Worm (Caenorhabditis elegans) whole organism, L4/young adult: ENCODE data around the gene twk-10.
"Not testable (repeated sequence)": the region's sequence is repeated elsewhere in the genome, so short reads cannot be mapped to it uniquely, and the experiment has no call there.

Experiments used
- W03F9.2 ChIP-seq: fragments of 150-350 bp; optimal IDR thresholded peaks from 2 replicates; lab custom pipeline; 2014; ENCODE audit warnings: missing biosample characterization, missing genetic modification characterization
- dao-5 ChIP-seq: sonication (generic microtip); optimal IDR thresholded peaks from 2 replicates; lab custom pipeline; 2016; ENCODE audit warnings: missing genotype, missing genetic modification characterization, moderate library complexity, missing compliant biosample characterization
- him-1 ChIP-seq: sonication (generic microtip); optimal IDR thresholded peaks from 2 replicates; lab custom pipeline; 2016; ENCODE audit warnings: missing genotype, missing genetic modification reagents, missing genetic modification characterization, missing compliant biosample characterization

The twk-10 gene

DNA sequence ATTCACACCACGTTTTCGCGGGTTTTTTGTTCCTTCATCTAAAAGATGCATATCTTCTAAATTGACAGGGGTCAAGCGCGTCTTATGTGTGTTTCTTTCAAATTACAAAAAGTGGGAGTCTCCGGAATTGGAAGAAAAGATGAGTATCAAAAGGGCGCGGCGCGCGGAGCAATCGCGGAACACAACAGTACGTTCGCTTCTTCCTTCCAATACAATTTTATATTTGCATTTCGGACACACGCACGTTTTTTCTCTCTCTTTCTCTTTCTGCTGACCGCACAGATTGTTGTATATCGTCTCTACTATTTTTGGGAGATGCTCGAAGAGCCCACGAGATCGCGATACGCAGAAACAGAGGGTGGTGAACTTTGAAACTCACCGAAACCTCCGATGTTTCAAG, 3.8 kb upstream of the twk-10 start:
- TF ChIP-seq W03F9.2 (no peak), him-1 (tag; lab: Kevin White, UChicago) (no peak), dao-5 (no peak)

- TF ChIP-seq dao-5 (no peak), him-1 (tag; lab: Kevin White, UChicago) (no peak), W03F9.2 (no peak)
These were observed 3.0 kb upstream of the twk-10 start, which contains the start of gene K04A8.20 for ce11 chrV:6549148-6549547. Gene K04A8.20 (plus strand): TSS chrV:6549448.

DNA sequence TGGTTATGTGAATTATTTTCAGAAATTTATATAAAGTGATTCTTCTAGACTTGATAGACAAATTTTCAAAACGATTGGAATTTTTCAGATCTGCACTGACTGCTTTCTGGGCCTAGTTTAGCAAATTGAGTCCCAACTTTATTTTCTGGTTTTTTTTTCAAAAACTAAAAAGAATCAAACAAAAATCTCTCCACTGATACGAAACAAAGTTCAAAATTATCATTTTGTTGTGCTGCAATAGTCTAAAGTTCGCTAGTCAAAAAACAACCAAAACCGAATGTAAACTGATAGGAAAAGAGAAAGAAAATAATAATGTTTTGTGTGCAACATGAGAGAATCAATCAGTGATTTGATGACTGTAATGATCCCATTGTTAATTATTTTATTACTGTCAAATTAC, 2.3 kb upstream of the twk-10 start, which contains the start of gene lipl-4:
TSS of gene lipl-4 (plus strand) at position 301 of the 400 bp plus-strand sequence.
- TF ChIP-seq W03F9.2 (no peak), him-1 (tag; lab: Kevin White, UChicago) (no peak), dao-5 (no peak)

- no peak for TF ChIP-seq him-1 (tag; lab: Kevin White, UChicago)
- no peak for TF ChIP-seq W03F9.2
- no peak for TF ChIP-seq dao-5
These were observed 2.2 kb downstream of the twk-10 start, which contains the start of gene K04A8.19 for ce11 chrV:6554308-6554707. Gene K04A8.19 (minus strand): TSS chrV:6554408.

ce11 chrV:6557035-6557434, 4.9 kb downstream of the twk-10 start, which contains the start of gene spp-27:
Gene spp-27 (minus strand): TSS chrV:6557135.
- TF ChIP-seq dao-5 (no peak), W03F9.2 (no peak), him-1 (tag; lab: Kevin White, UChicago) (no peak)

- TF ChIP-seq dao-5: no peak
These were observed 6.0 kb downstream of the twk-10 start, which contains the start of gene spp-20 for ce11 chrV:6558103-6558502. Gene spp-20 (minus strand): TSS chrV:6558203.

- TF ChIP-seq dao-5: no peak
- no peak for TF ChIP-seq him-1 (tag; lab: Kevin White, UChicago)
- no peak for TF ChIP-seq W03F9.2
These were observed 7.0 kb downstream of the twk-10 start, which contains the start of gene spp-26 for ce11 chrV:6559105-6559504. Gene spp-26 (minus strand): TSS chrV:6559205.

DNA sequence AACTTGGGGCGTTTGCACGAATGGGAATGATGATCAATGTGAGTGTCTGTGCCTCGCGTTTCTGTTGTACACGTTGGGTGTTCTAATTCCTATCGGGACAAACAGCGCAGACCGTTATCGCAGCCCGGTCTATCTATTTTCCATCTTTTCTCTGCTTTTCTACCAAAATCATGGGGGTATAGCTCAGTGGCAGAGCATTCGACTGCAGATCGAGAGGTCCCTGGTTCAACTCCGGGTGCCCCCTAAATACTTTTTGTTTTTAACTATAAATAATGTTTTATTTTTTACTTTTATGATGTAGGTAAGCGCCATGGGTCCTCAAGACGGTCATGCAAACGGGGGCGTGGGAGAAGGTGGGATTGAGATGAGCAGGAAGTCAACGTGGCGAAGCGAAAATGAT, 7.4 kb downstream of the twk-10 start:
- no peak for TF ChIP-seq W03F9.2
- peak; percentile 21 for TF ChIP-seq dao-5

DNA sequence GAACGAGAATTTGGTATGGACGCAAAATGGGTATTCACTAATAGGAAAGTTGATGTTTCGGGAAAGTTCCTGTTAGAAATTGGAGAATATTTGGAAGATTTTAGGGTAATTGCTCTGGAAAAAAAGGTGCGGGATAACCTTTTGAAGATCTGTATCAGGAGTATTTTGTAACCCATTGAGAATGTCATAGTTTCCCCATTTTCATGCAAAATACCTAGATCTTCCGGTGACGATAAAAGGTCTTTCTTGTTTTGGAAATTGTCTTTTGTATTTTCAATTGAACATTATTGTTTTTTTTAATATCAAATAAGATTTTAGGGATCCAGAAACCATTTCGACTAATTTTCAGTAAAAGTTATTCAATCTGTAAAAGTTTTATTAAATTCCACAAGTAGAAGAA, 9.5 kb downstream of the twk-10 start, which contains the start of gene spp-19:
TSS of gene spp-19 (minus strand) at position 101 of the 400 bp plus-strand sequence.
- TF ChIP-seq him-1 (tag; lab: Kevin White, UChicago): no peak
- no peak for TF ChIP-seq dao-5
- TF ChIP-seq W03F9.2: no peak

- TF ChIP-seq him-1 (tag; lab: Kevin White, UChicago): no peak
- no peak for TF ChIP-seq dao-5
- TF ChIP-seq W03F9.2: no peak
These were observed 13.8 kb downstream of the twk-10 start, which contains the start of gene K04A8.1 for ce11 chrV:6565851-6566386. Gene K04A8.1 (plus strand): TSS chrV:6566336.

DNA sequence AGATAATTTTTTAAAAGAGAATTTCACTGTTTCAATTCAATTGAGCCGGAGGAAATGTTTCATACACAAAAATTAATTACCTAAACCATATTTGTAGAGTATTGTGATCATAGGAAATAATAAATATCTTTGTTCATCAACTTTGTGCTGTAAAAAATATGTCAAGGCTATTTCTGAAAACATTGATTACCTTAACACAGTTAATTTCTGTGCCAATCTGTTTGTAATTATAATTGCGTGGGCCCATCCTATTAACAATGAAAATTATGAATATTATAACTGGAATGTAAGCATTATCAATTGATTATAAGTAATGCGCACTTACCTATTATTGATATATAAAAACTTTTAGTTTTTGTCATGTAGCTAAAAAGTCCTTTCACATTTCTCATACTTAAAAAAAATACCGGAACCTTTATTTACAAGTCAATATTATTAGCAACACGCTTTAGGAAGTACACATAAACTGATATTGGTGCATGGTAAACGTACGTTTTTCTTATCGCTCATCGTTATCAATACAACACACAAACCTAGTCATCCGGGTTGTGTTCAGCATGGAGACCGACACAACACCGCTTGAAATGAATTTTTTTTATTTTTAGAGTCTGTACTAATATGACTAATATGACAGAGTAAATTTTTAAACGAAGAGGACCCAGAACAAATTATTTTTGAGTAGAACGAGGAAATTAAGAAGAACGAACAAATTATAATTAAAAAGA, 23.4 kb downstream of the twk-10 start, which contains the start of gene fut-2:
TSS of gene fut-2 (minus strand) at position 485 of the 725 bp plus-strand sequence.
- TF ChIP-seq him-1 (tag; lab: Kevin White, UChicago): no peak
- TF ChIP-seq W03F9.2: no peak
- no peak for TF ChIP-seq dao-5

- no peak for TF ChIP-seq W03F9.2
These were observed 24.4 kb downstream of the twk-10 start, which contains the start of gene EGAP9.4 for ce11 chrV:6576567-6576966. Gene EGAP9.4 (plus strand): TSS chrV:6576867.

- TF ChIP-seq W03F9.2 (no peak), him-1 (tag; lab: Kevin White, UChicago) (no peak), dao-5 (no peak)
These were observed 27.9 kb downstream of the twk-10 start, which contains the start of gene EGAP9.3 for ce11 chrV:6579992-6580391. Gene EGAP9.3 (minus strand): TSS chrV:6580122.

- TF ChIP-seq him-1 (tag; lab: Kevin White, UChicago); W03F9.2; dao-5: not testable (repeated sequence)
These were observed 29.6 kb downstream of the twk-10 start, which contains the start of gene ZK1055.4 for ce11 chrV:6581762-6582161. Gene ZK1055.4 (plus strand): TSS chrV:6582062.

- TF ChIP-seq W03F9.2: no peak
- no peak for TF ChIP-seq him-1 (tag; lab: Kevin White, UChicago)
- no peak for TF ChIP-seq dao-5
These were observed 38.1 kb downstream of the twk-10 start, which contains the start of gene ZK1055.2 for ce11 chrV:6590283-6590682. Gene ZK1055.2 (plus strand): TSS chrV:6590583.
